Worm (Caenorhabditis elegans) whole organism, L1 larva: ENCODE results near the gene str-93.

Source experiments
- C16A3.4 ChIP-seq: fragments of 150-350 bp; optimal IDR thresholded peaks from 2 replicates; lab custom pipeline; 2014; ENCODE audit warnings: missing biosample characterization, missing genetic modification characterization
- Y116A8C.19 ChIP-seq: sonication (generic microtip); optimal IDR thresholded peaks from 2 replicates; lab custom pipeline; 2016; ENCODE audit warnings: missing compliant biosample characterization, missing genetic modification characterization, borderline replicate concordance
- aly-2 ChIP-seq: fragments of 150-350 bp; optimal IDR thresholded peaks from 2 replicates; lab custom pipeline; 2014; ENCODE audit warnings: missing biosample characterization, missing genetic modification characterization
- ceh-63 ChIP-seq: fragments of 200-800 bp; sonication (Bioruptor generic); optimal IDR thresholded peaks from 2 replicates; lab custom pipeline; 2018; ENCODE audit warnings: mild to moderate bottlenecking, missing genetic modification characterization, missing compliant biosample characterization
- ceh-82 ChIP-seq, 3 experiments: fragments of 150-350 bp in 1 of 3; sonication (generic microtip) in 2 of 3; optimal IDR thresholded peaks; 2 replicates each; lab custom pipeline; 2014 to 2017; ENCODE audit warnings: missing biosample characterization in 3 of 3, missing genetic modification characterization in 3 of 3
- ceh-90 ChIP-seq: sonication (generic microtip); optimal IDR thresholded peaks from 2 replicates; lab custom pipeline; 2016; ENCODE audit warnings: missing genetic modification characterization, missing compliant biosample characterization
- dpl-1 ChIP-seq, 3 experiments: fragments of 150-350 bp in 2 of 3; sonication (generic microtip) in 1 of 3; optimal IDR thresholded peaks; 2 replicates each; lab custom pipeline; 2014 to 2017; ENCODE audit warnings: missing biosample characterization in 3 of 3, missing genetic modification characterization in 3 of 3, missing genetic modification reagents in 3 of 3
- efl-3 ChIP-seq: fragments of 200-800 bp; sonication (Bioruptor generic); optimal IDR thresholded peaks from 2 replicates; lab custom pipeline; 2018; ENCODE audit warnings: mild to moderate bottlenecking, missing genetic modification characterization, missing compliant biosample characterization
- egl-27 ChIP-seq, 2 experiments: fragments of 150-350 bp in 1 of 2; sonication (generic microtip); optimal IDR thresholded peaks; 3 replicates each; lab custom pipeline; 2017 to 2018; ENCODE audit warnings: missing biosample characterization in 2 of 2, missing genetic modification characterization in 2 of 2, missing genetic modification reagents in 2 of 2
- elt-2 ChIP-seq: sonication (generic microtip); optimal IDR thresholded peaks from 2 replicates; lab custom pipeline; 2016; ENCODE audit warnings: missing genetic modification characterization, mild to moderate bottlenecking, inconsistent platforms, missing compliant biosample characterization, missing genetic modification reagents
- ets-5 ChIP-seq: fragments of 200-800 bp; sonication (Bioruptor generic); IDR thresholded peaks from 2 replicates; pipeline ENCODE4 v1.3.6; 2022; ENCODE audit warnings: missing genetic modification characterization, missing compliant biosample characterization
- fos-1 ChIP-seq: fragments of 150-350 bp; optimal IDR thresholded peaks from 2 replicates; lab custom pipeline; 2014; ENCODE audit warnings: missing biosample characterization, missing genetic modification characterization
- grh-1 ChIP-seq: fragments of 200-800 bp; sonication (Bioruptor generic); IDR thresholded peaks from 2 replicates; pipeline ENCODE4 v1.3.6; 2022; ENCODE audit warnings: missing genetic modification reagents, missing genetic modification characterization, missing compliant biosample characterization
- hlh-17 ChIP-seq: fragments of 200-800 bp; sonication (Bioruptor generic); optimal IDR thresholded peaks from 2 replicates; lab custom pipeline; 2018; ENCODE audit warnings: missing genetic modification characterization, mild to moderate bottlenecking, missing compliant biosample characterization, moderate library complexity, borderline replicate concordance
- hlh-4 ChIP-seq: sonication (generic microtip); optimal IDR thresholded peaks from 2 replicates; lab custom pipeline; 2016; ENCODE audit warnings: mild to moderate bottlenecking, missing genetic modification characterization, missing compliant biosample characterization
- hpl-2 ChIP-seq: fragments of 150-350 bp; optimal IDR thresholded peaks from 2 replicates; lab custom pipeline; 2014; ENCODE audit warnings: missing biosample characterization, missing genetic modification reagents, missing genetic modification characterization
- isw-1 ChIP-seq: fragments of 200-800 bp; sonication (Bioruptor generic); IDR thresholded peaks from 2 replicates; pipeline ENCODE4 v1.3.6; 2022; ENCODE audit warnings: missing genetic modification characterization, missing compliant biosample characterization
- jun-1 ChIP-seq: fragments of 150-350 bp; optimal IDR thresholded peaks from 2 replicates; lab custom pipeline; 2014; ENCODE audit warnings: missing biosample characterization, missing genetic modification reagents, missing genetic modification characterization
- lin-35 ChIP-seq, 2 experiments: fragments of 150-350 bp; optimal IDR thresholded peaks; 2 replicates each; lab custom pipeline; 2014; ENCODE audit warnings: missing biosample characterization in 2 of 2, missing genetic modification characterization in 2 of 2, missing genetic modification reagents in 2 of 2
- lir-3 ChIP-seq: sonication (generic microtip); optimal IDR thresholded peaks from 2 replicates; lab custom pipeline; 2016; ENCODE audit warnings: mild to moderate bottlenecking, missing genetic modification characterization, moderate library complexity, missing compliant biosample characterization; ENCODE audit not compliant: poor library complexity
- lsy-2 ChIP-seq, 2 experiments: fragments of 150-350 bp; optimal IDR thresholded peaks; 2 replicates each; lab custom pipeline; 2014; ENCODE audit warnings: missing biosample characterization in 2 of 2, missing genetic modification characterization in 2 of 2
- mab-9 ChIP-seq: fragments of 200-800 bp; sonication (Bioruptor generic); IDR thresholded peaks from 2 replicates; pipeline ENCODE4 v1.3.6; 2022; ENCODE audit warnings: missing genetic modification reagents, missing genetic modification characterization, missing compliant biosample characterization
- mef-2 ChIP-seq: fragments of 150-350 bp; optimal IDR thresholded peaks from 2 replicates; lab custom pipeline; 2014; ENCODE audit warnings: missing biosample characterization, missing genetic modification characterization
- nhr-12 ChIP-seq: sonication (generic microtip); optimal IDR thresholded peaks from 2 replicates; lab custom pipeline; 2017; ENCODE audit warnings: missing biosample characterization, missing genetic modification characterization
- nhr-20 ChIP-seq: sonication (generic microtip); optimal IDR thresholded peaks from 2 replicates; lab custom pipeline; 2016; ENCODE audit warnings: mild to moderate bottlenecking, missing genetic modification characterization, missing compliant biosample characterization
- nhr-28 ChIP-seq: fragments of 150-350 bp; optimal IDR thresholded peaks from 2 replicates; lab custom pipeline; 2014; ENCODE audit warnings: missing biosample characterization, missing genetic modification characterization
- nhr-47 ChIP-seq: sonication (generic microtip); optimal IDR thresholded peaks from 2 replicates; lab custom pipeline; 2016; ENCODE audit warnings: mild to moderate bottlenecking, missing genetic modification characterization, moderate library complexity, missing compliant biosample characterization
- nhr-71 ChIP-seq: sonication (generic microtip); optimal IDR thresholded peaks from 2 replicates; lab custom pipeline; 2016; ENCODE audit warnings: mild to moderate bottlenecking, missing genetic modification characterization, moderate library complexity, missing compliant biosample characterization
- nhr-77 ChIP-seq: fragments of 150-350 bp; optimal IDR thresholded peaks from 2 replicates; lab custom pipeline; 2014; ENCODE audit warnings: missing biosample characterization, missing genetic modification characterization
- pax-3 ChIP-seq: fragments of 200-800 bp; sonication (Bioruptor generic); optimal IDR thresholded peaks from 2 replicates; lab custom pipeline; 2018; ENCODE audit warnings: mild to moderate bottlenecking, missing genetic modification characterization, moderate library complexity, missing compliant biosample characterization
- pqm-1 ChIP-seq: sonication (generic microtip); optimal IDR thresholded peaks from 3 replicates; lab custom pipeline; 2017; ENCODE audit warnings: missing biosample characterization, missing genetic modification characterization
- rnt-1 ChIP-seq: sonication (generic microtip); optimal IDR thresholded peaks from 2 replicates; lab custom pipeline; 2016; ENCODE audit warnings: mild to moderate bottlenecking, missing genetic modification characterization, moderate library complexity, missing compliant biosample characterization
- sptf-1 ChIP-seq: fragments of 150-350 bp; optimal IDR thresholded peaks from 2 replicates; lab custom pipeline; 2014; ENCODE audit warnings: missing biosample characterization, missing genetic modification characterization
- sup-37 ChIP-seq: fragments of 200-800 bp; sonication (Bioruptor generic); optimal IDR thresholded peaks from 2 replicates; lab custom pipeline; 2018; ENCODE audit warnings: mild to moderate bottlenecking, missing genetic modification characterization, missing compliant biosample characterization
- tlp-1 ChIP-seq: fragments of 150-350 bp; optimal IDR thresholded peaks from 2 replicates; lab custom pipeline; 2014; ENCODE audit warnings: missing biosample characterization, missing genetic modification characterization
- unc-86 ChIP-seq: sonication (generic microtip); optimal IDR thresholded peaks from 2 replicates; lab custom pipeline; 2016; ENCODE audit warnings: missing genetic modification characterization, missing compliant biosample characterization
- unc-98 ChIP-seq: fragments of 200-800 bp; sonication (Bioruptor generic); IDR thresholded peaks from 2 replicates; pipeline ENCODE4 v1.3.6; 2022; ENCODE audit warnings: missing genetic modification characterization, missing compliant biosample characterization
- xbp-1 ChIP-seq: sonication (generic microtip); optimal IDR thresholded peaks from 2 replicates; lab custom pipeline; 2016; ENCODE audit warnings: missing genetic modification characterization, missing compliant biosample characterization
- zip-4 ChIP-seq: fragments of 200-800 bp; sonication (Bioruptor generic); optimal IDR thresholded peaks from 2 replicates; lab custom pipeline; 2018; ENCODE audit warnings: mild to moderate bottlenecking, missing genetic modification characterization, moderate library complexity, missing compliant biosample characterization
- ztf-11 ChIP-seq, 2 experiments: sonication (generic microtip); optimal IDR thresholded peaks; 2 replicates each; lab custom pipeline; 2016 to 2017; ENCODE audit warnings: missing genetic modification characterization in 2 of 2, missing biosample characterization in 1 of 2, missing compliant biosample characterization in 1 of 2
- ztf-4 ChIP-seq: fragments of 150-350 bp; optimal IDR thresholded peaks from 2 replicates; lab custom pipeline; 2014; ENCODE audit warnings: missing biosample characterization, missing genetic modification characterization

str-93 gene

DNA sequence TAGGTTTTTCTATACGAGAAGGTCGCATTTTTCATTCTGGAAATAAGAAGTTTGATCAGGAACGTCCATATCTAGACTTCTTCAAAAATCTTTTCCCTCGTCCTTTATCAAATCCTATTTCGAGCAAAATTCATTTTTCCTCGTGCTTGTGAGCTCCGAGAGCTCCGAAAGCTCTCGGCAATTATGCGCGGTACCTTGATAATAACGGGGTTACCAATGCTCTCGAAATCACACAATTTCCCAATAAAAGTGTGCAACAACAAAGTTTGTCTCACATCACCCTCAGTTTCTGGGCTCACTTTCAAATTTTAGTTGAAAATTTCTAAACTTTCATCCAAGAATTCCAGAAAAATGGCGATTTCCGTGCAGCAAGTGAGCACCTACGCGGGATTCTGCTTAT, 4.7 kb downstream of the str-93 start, which contains the start of gene str-89:
Gene str-89, plus strand, starts transcription at position 301 of the 400 bp plus-strand sequence.
- TF ChIP-seq fos-1 (tag; lab: Kevin White, UChicago) (no peak), isw-1 (GFP tag; lab: Robert Waterston, UW) (no peak)
- TF ChIP-seq, all 84 proteins: peak for 0

DNA sequence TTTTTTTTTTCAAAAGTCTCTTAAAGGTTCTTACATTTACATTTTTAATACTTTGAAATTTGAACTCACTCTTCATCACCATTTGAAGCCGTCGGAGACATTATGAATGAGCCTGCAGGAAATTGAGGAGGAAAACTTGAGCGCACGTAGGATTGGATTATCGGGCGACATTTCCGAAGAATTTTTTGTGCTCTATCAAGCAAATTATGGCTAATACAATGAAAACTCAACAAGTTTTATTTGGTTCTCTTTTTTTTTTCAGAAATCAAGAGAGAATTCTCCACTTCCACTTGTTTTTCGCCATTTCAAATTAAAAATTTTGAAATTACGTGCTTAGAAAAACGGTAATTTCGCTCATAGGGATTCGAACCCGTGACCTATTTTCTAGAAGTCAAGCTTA, 5.6 kb downstream of the str-93 start, which contains the start of gene F59A1.12:
Gene F59A1.12, minus strand, starts transcription at position 101 of the 400 bp plus-strand sequence.
- no peak for TF ChIP-seq tlp-1 (tag; lab: Kevin White, UChicago)
- no peak for TF ChIP-seq mef-2 (tag; lab: Kevin White, UChicago)
- no peak for TF ChIP-seq Y116A8C.19
- no peak for TF ChIP-seq nhr-71 (tag; lab: Kevin White, UChicago)
- TF ChIP-seq lir-3 (tag; lab: Kevin White, UChicago) = no peak
- no peak for TF ChIP-seq aly-2 (tag; lab: Kevin White, UChicago)
- no peak for TF ChIP-seq ets-5 (GFP tag; lab: Robert Waterston, UW)
- TF ChIP-seq nhr-12 (tag; lab: Kevin White, UChicago) = no peak
- TF ChIP-seq efl-3 (GFP tag; lab: Kevin White, UChicago) = no peak
- TF ChIP-seq nhr-77 (tag; lab: Kevin White, UChicago) = no peak
- no peak for TF ChIP-seq zip-4 (GFP tag; lab: Kevin White, UChicago)
- TF ChIP-seq grh-1 (GFP tag; lab: Robert Waterston, UW) = no peak

DNA sequence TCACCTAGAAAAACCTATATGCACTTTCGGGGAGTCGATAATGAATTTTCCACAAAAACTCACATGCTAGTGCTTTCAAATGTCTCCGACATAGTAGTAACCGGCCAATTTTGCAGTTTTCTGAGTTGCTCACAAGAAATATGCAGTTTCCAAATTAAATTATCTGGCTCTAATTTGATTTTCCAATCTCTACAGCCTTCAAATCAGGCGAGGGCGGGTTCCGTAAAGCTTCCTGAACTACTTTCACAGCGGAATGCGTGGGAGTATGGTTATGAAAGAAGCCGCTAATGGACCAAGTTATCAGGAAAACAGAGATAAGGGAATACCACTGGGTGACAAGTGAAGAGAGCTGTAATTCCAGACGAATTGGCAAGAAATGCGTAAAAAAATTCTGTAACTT, 7.3 kb downstream of the str-93 start, which contains the start of gene F59A1.11:
Gene F59A1.11, minus strand, starts transcription at position 101 of the 400 bp plus-strand sequence.
- TF ChIP-seq mab-9 (GFP tag; lab: Robert Waterston, UW) = no peak
- no peak for TF ChIP-seq pqm-1 (tag; lab: Kevin White, UChicago)
- TF ChIP-seq sup-37 (GFP tag; lab: Kevin White, UChicago) = no peak
- no peak for TF ChIP-seq hpl-2
- TF ChIP-seq hlh-4 (tag; lab: Kevin White, UChicago) = no peak
- no peak for TF ChIP-seq unc-98 (GFP tag; lab: Robert Waterston, UW)
- TF ChIP-seq pax-3 (tag; lab: Kevin White, UChicago) = no peak
- TF ChIP-seq nhr-28 (tag; lab: Kevin White, UChicago) = no peak
- TF ChIP-seq sptf-1 (tag; lab: Kevin White, UChicago) = no peak
- no peak for TF ChIP-seq xbp-1 (tag; lab: Kevin White, UChicago)
- TF ChIP-seq nhr-47 = no peak

DNA sequence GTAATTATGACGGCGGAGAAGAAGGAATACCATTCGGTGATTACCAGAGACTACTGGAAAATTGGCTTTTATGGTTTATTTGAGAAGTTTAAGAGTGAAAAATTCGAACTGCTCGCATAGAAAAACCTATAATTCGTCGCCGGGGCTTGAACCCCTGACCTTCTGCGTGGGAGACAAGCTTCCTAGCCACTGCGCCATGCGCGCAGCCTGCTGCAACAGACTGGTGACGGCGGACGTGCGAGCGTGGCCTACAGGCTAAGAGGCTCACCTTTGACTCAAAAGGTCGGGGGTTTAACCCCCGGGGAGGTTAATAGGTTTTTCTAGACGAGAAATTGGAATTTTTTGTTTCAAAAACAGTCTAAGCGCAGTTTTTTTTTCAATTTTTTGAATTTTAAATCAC, 8.9 kb downstream of the str-93 start:
- no peak for TF ChIP-seq lsy-2 (tag; optimal IDR thresholded peaks at IDR 0.05; lab: Kevin White, UChicago)
- TF ChIP-seq nhr-20 (tag; lab: Kevin White, UChicago) = no peak
- TF ChIP-seq C16A3.4 (tag; lab: Kevin White, UChicago) = no peak
- no peak for TF ChIP-seq sptf-1 (tag; lab: Kevin White, UChicago)
- no peak for TF ChIP-seq unc-86 (tag; lab: Kevin White, UChicago)
- no peak for TF ChIP-seq hpl-2
- no peak for TF ChIP-seq ceh-82 (tag; optimal IDR thresholded peaks at IDR 0.05; lab: Kevin White, UChicago)
- TF ChIP-seq mef-2 (tag; lab: Kevin White, UChicago) = no peak
- TF ChIP-seq jun-1 (tag; lab: Kevin White, UChicago) = no peak
- no peak for TF ChIP-seq ets-5 (GFP tag; lab: Robert Waterston, UW)
- no peak for TF ChIP-seq egl-27 (tag; optimal IDR thresholded peaks at IDR 0.05; lab: Kevin White, UChicago)

DNA sequence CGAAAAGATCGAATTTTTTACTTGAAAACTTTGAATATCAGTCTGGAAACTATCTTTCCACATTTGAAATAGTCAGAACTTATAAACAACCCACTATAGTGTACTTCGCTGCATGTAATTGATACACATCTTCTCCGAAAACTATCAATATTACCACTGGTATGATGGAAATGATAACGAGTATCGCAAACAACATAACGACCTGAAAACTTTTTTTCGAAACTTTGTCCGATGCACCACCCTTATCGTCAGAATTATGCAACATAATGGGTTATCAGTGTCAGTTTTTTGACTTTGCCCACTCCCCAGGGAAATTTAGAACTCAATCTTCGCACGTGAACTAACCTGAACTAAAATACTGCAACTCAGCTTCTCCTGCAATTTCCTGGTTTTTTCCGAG, 11.0 kb downstream of the str-93 start:
- TF ChIP-seq ets-5 (GFP tag; lab: Robert Waterston, UW) = no peak
- no peak for TF ChIP-seq rnt-1 (tag; lab: Kevin White, UChicago)
- no peak for TF ChIP-seq dpl-1 (GFP tag; optimal IDR thresholded peaks at IDR 0.05; lab: Kevin White, UChicago)
- TF ChIP-seq nhr-47 = no peak
- peak; percentile 93 for TF ChIP-seq elt-2 (tag; lab: Kevin White, UChicago)
- TF ChIP-seq hlh-17 = no peak
- TF ChIP-seq ztf-11 (tag; optimal IDR thresholded peaks at IDR 0.05; lab: Kevin White, UChicago) = no peak
- TF ChIP-seq nhr-20 (tag; lab: Kevin White, UChicago) = peak; percentile 44
- TF ChIP-seq nhr-77 (tag; lab: Kevin White, UChicago) = no peak
- TF ChIP-seq pqm-1 (tag; lab: Kevin White, UChicago) = peak; percentile 69
- no peak for TF ChIP-seq egl-27 (tag; optimal IDR thresholded peaks at IDR 0.05; lab: Kevin White, UChicago)
- TF ChIP-seq ceh-63 = no peak
- no peak for TF ChIP-seq ztf-4 (tag; lab: Kevin White, UChicago)
- no peak for TF ChIP-seq tlp-1 (tag; lab: Kevin White, UChicago)
- no peak for TF ChIP-seq ceh-90
- peak in 1 of 2 experiments; percentile 4 for TF ChIP-seq lin-35 (GFP tag; optimal IDR thresholded peaks at IDR 0.05; lab: Kevin White, UChicago)
